Fruit fly (Drosophila melanogaster) whole organism, embryonic: ENCODE data around the gene Pak.

Experiments
- Antp ChIP-seq: fragments of 200-800 bp; sonication (Bioruptor generic); optimal IDR thresholded peaks from 3 replicates; lab custom pipeline; 2016; ENCODE audit warnings: missing biosample characterization, missing genetic modification characterization
- Atf-2 ChIP-seq: fragments of 200-800 bp; sonication (Bioruptor generic); optimal IDR thresholded peaks from 2 replicates; lab custom pipeline; 2016; ENCODE audit warnings: missing biosample characterization, missing genetic modification characterization
- Atf6 ChIP-seq: fragments of 200-800 bp; sonication (Bioruptor generic); IDR thresholded peaks from 2 replicates; pipeline ENCODE4 v1.3.6; 2022; ENCODE audit warnings: missing biosample characterization, missing genetic modification characterization
- CG10654 ChIP-seq: fragments of 200-800 bp; sonication (Bioruptor generic); optimal IDR thresholded peaks from 2 replicates; lab custom pipeline; 2016; ENCODE audit warnings: missing biosample characterization, missing genetic modification characterization
- CG12236 ChIP-seq: fragments of 200-800 bp; sonication (Bioruptor generic); optimal IDR thresholded peaks from 2 replicates; lab custom pipeline; 2016; ENCODE audit warnings: missing biosample characterization, missing genetic modification characterization
- CG1233 ChIP-seq: fragments of 200-800 bp; sonication (Bioruptor generic); optimal IDR thresholded peaks from 4 replicates; lab custom pipeline; 2018; ENCODE audit warnings: missing biosample characterization, mild to moderate bottlenecking, missing genetic modification characterization
- CG13123 ChIP-seq: fragments of 200-800 bp; sonication (Bioruptor generic); optimal IDR thresholded peaks from 2 replicates; lab custom pipeline; 2016; ENCODE audit warnings: missing biosample characterization, missing genetic modification characterization
- CG14050 ChIP-seq: fragments of 200-800 bp; sonication (Bioruptor generic); IDR thresholded peaks from 3 replicates; pipeline ENCODE4 v1.3.6; 2022; ENCODE audit warnings: missing biosample characterization, missing genetic modification characterization
- CG16813 ChIP-seq: fragments of 200-800 bp; sonication (Bioruptor generic); IDR thresholded peaks from 3 replicates; pipeline ENCODE4 v1.3.6; 2022; ENCODE audit warnings: missing biosample characterization, missing genetic modification characterization; ENCODE audit not compliant: partially characterized antibody
- CG17328 ChIP-seq: fragments of 200-800 bp; sonication (Bioruptor generic); IDR thresholded peaks from 2 replicates; pipeline ENCODE4 v1.3.6; 2022; ENCODE audit warnings: missing biosample characterization, missing genetic modification characterization
- CG17568 ChIP-seq: fragments of 200-800 bp; sonication (Bioruptor generic); optimal IDR thresholded peaks from 2 replicates; lab custom pipeline; 2018; ENCODE audit warnings: missing biosample characterization, mild to moderate bottlenecking, missing genetic modification characterization, moderate library complexity
- CG17612 ChIP-seq: fragments of 200-800 bp; sonication (Bioruptor generic); IDR thresholded peaks from 2 replicates; pipeline ENCODE4 v1.3.6; 2022; ENCODE audit warnings: missing biosample characterization, missing genetic modification characterization
- CG2116 ChIP-seq: fragments of 200-800 bp; sonication (Bioruptor generic); optimal IDR thresholded peaks from 3 replicates; lab custom pipeline; 2018; ENCODE audit warnings: missing biosample characterization, mild to moderate bottlenecking, missing genetic modification characterization
- CG2875 ChIP-seq: fragments of 200-800 bp; sonication (Bioruptor generic); optimal IDR thresholded peaks from 2 replicates; lab custom pipeline; 2017; ENCODE audit warnings: missing biosample characterization, mild to moderate bottlenecking, missing genetic modification characterization, missing genetic modification reagents
- CG3847 ChIP-seq: fragments of 200-800 bp; sonication (Bioruptor generic); IDR thresholded peaks from 2 replicates; pipeline ENCODE4 v1.3.6; 2022; ENCODE audit warnings: missing biosample characterization, missing genetic modification characterization
- CG42726 ChIP-seq: fragments of 200-800 bp; sonication (Bioruptor generic); IDR thresholded peaks from 2 replicates; pipeline ENCODE4 v1.3.6; 2022; ENCODE audit warnings: missing biosample characterization, missing genetic modification characterization; ENCODE audit not compliant: partially characterized antibody
- CG4854 ChIP-seq: fragments of 200-800 bp; sonication (Bioruptor generic); optimal IDR thresholded peaks from 2 replicates; lab custom pipeline; 2016; ENCODE audit warnings: missing biosample characterization, missing genetic modification characterization, inconsistent platforms
- CG8359 ChIP-seq: fragments of 200-800 bp; sonication (Bioruptor generic); optimal IDR thresholded peaks from 2 replicates; lab custom pipeline; 2017; ENCODE audit warnings: missing biosample characterization, mild to moderate bottlenecking, missing genetic modification characterization, borderline replicate concordance
- CkIIα-i1 ChIP-seq: fragments of 200-800 bp; sonication (Bioruptor generic); IDR thresholded peaks from 2 replicates; pipeline ENCODE4 v1.3.6; 2022; ENCODE audit warnings: missing biosample characterization, missing genetic modification characterization
- CoRest ChIP-seq: fragments of 200-800 bp; sonication (Bioruptor generic); optimal IDR thresholded peaks from 3 replicates; lab custom pipeline; 2018; ENCODE audit warnings: missing biosample characterization, mild to moderate bottlenecking, missing genetic modification characterization, moderate library complexity
- Dad ChIP-seq: fragments of 200-800 bp; sonication (Bioruptor generic); optimal IDR thresholded peaks from 3 replicates; lab custom pipeline; 2016; ENCODE audit warnings: missing biosample characterization, missing genetic modification characterization
- Dip3 ChIP-seq: fragments of 200-800 bp; sonication (Bioruptor generic); optimal IDR thresholded peaks from 3 replicates; lab custom pipeline; 2016; ENCODE audit warnings: missing biosample characterization, missing genetic modification characterization
- Eip74EF ChIP-seq, 2 experiments: fragments of 200-800 bp in 1 of 2; fragments of >200 bp in 1 of 2; sonication (Bioruptor generic) in 1 of 2; optimal IDR thresholded peaks; 2 replicates each; lab custom pipeline; 2017 to 2019; ENCODE audit warnings: missing biosample characterization in 2 of 2, missing genetic modification characterization in 2 of 2, mild to moderate bottlenecking in 1 of 2, moderate library complexity in 1 of 2
- Ets65A ChIP-seq: fragments of 200-800 bp; sonication (Bioruptor generic); peaks from one replicate; lab custom pipeline; 2016; ENCODE audit warnings: missing biosample characterization, missing genetic modification characterization
- Gug ChIP-seq: fragments of 200-800 bp; sonication (Bioruptor generic); IDR thresholded peaks from 4 replicates; pipeline ENCODE4 v1.3.6; 2022; ENCODE audit warnings: missing biosample characterization, missing genetic modification characterization
- HHEX ChIP-seq: fragments of 200-800 bp; sonication (Bioruptor generic); optimal IDR thresholded peaks from 3 replicates; lab custom pipeline; 2017; ENCODE audit warnings: missing biosample characterization, mild to moderate bottlenecking, missing genetic modification characterization, missing genetic modification reagents
- Mad ChIP-seq: fragments of 200-800 bp; sonication (Bioruptor generic); optimal IDR thresholded peaks from 2 replicates; lab custom pipeline; 2016; ENCODE audit warnings: missing biosample characterization, missing genetic modification characterization
- Mes4 ChIP-seq: fragments of 200-800 bp; sonication (Bioruptor generic); optimal IDR thresholded peaks from 2 replicates; lab custom pipeline; 2016; ENCODE audit warnings: missing biosample characterization, missing genetic modification characterization
- Mrtf ChIP-seq: fragments of 200-800 bp; sonication (Bioruptor generic); IDR thresholded peaks from 3 replicates; pipeline ENCODE4 v1.3.6; 2022; ENCODE audit warnings: missing biosample characterization, missing genetic modification characterization
- Pdp1 ChIP-seq, 2 experiments: fragments of 200-800 bp; sonication (Bioruptor generic); optimal IDR thresholded peaks; 3 replicates each; lab custom pipeline; 2016; ENCODE audit warnings: missing biosample characterization in 2 of 2, missing genetic modification characterization in 2 of 2, mild to moderate bottlenecking in 1 of 2, moderate library complexity in 1 of 2
- Ravus ChIP-seq: fragments of 200-800 bp; sonication (Bioruptor generic); IDR thresholded peaks from 2 replicates; pipeline ENCODE4 v1.3.6; 2022; ENCODE audit warnings: missing biosample characterization, missing genetic modification characterization
- Rfx ChIP-seq: fragments of 200-800 bp; sonication (Bioruptor generic); IDR thresholded peaks from 2 replicates; pipeline ENCODE4 v1.3.6; 2022; ENCODE audit warnings: missing biosample characterization, missing genetic modification characterization
- Sox102F ChIP-seq: fragments of 200-800 bp; sonication (Bioruptor generic); optimal IDR thresholded peaks from 2 replicates; lab custom pipeline; 2018; ENCODE audit warnings: missing biosample characterization, mild to moderate bottlenecking, missing genetic modification characterization, moderate library complexity
- Spps ChIP-seq: fragments of 200-800 bp; sonication (Bioruptor generic); optimal IDR thresholded peaks from 2 replicates; lab custom pipeline; 2018; ENCODE audit warnings: missing biosample characterization, mild to moderate bottlenecking, missing genetic modification characterization
- Ssrp ChIP-seq: fragments of 200-800 bp; sonication (Bioruptor generic); optimal IDR thresholded peaks from 2 replicates; lab custom pipeline; 2018; ENCODE audit warnings: missing biosample characterization, mild to moderate bottlenecking, missing genetic modification characterization, moderate library complexity
- Taf1 ChIP-seq: fragments of 200-800 bp; sonication (Bioruptor generic); IDR thresholded peaks from 2 replicates; pipeline ENCODE4 v1.3.6; 2022; ENCODE audit warnings: missing biosample characterization, missing genetic modification characterization
- Tbp ChIP-seq: fragments of >200 bp; optimal IDR thresholded peaks from 2 replicates; lab custom pipeline; 2018; ENCODE audit warnings: missing biosample characterization, missing genetic modification characterization
- bigmax ChIP-seq: fragments of 200-800 bp; sonication (Bioruptor generic); optimal IDR thresholded peaks from 2 replicates; lab custom pipeline; 2018; ENCODE audit warnings: missing biosample characterization, mild to moderate bottlenecking, missing genetic modification characterization
- bowl ChIP-seq: fragments of 200-800 bp; sonication (Bioruptor generic); IDR thresholded peaks from 2 replicates; pipeline ENCODE4 v1.3.6; 2022; ENCODE audit warnings: missing biosample characterization, missing genetic modification characterization
- da ChIP-seq: fragments of 200-800 bp; sonication (Bioruptor generic); optimal IDR thresholded peaks from 2 replicates; lab custom pipeline; 2016; ENCODE audit warnings: missing biosample characterization, missing genetic modification characterization
- danr ChIP-seq: fragments of 200-800 bp; sonication (Bioruptor generic); IDR thresholded peaks from 2 replicates; pipeline ENCODE4 v1.3.6; 2022; ENCODE audit warnings: missing biosample characterization, missing genetic modification characterization
- ems ChIP-seq: fragments of 200-800 bp; sonication (Bioruptor generic); optimal IDR thresholded peaks from 3 replicates; lab custom pipeline; 2016; ENCODE audit warnings: missing biosample characterization, missing genetic modification characterization
- ewg ChIP-seq: fragments of 200-800 bp; sonication (Bioruptor generic); optimal IDR thresholded peaks from 3 replicates; lab custom pipeline; 2017; ENCODE audit warnings: mild to moderate bottlenecking, missing biosample characterization, missing genetic modification reagents, missing genetic modification characterization
- fd102C ChIP-seq: fragments of 200-800 bp; sonication (Bioruptor generic); optimal IDR thresholded peaks from 2 replicates; lab custom pipeline; 2018; ENCODE audit warnings: missing biosample characterization, mild to moderate bottlenecking, missing genetic modification characterization, moderate library complexity
- fru ChIP-seq: fragments of >200 bp; optimal IDR thresholded peaks from 2 replicates; lab custom pipeline; 2017
- grau ChIP-seq: fragments of 200-800 bp; optimal IDR thresholded peaks from 3 replicates; lab custom pipeline; 2019; ENCODE audit warnings: missing biosample characterization, mild to moderate bottlenecking, missing genetic modification characterization, moderate library complexity
- onecut ChIP-seq: fragments of 200-800 bp; sonication (Bioruptor generic); IDR thresholded peaks from 2 replicates; pipeline ENCODE4 v1.3.6; 2022; ENCODE audit warnings: missing biosample characterization, missing genetic modification characterization
- sens-2 ChIP-seq: fragments of 200-800 bp; sonication (Bioruptor generic); IDR thresholded peaks from 2 replicates; pipeline ENCODE4 v1.3.6; 2022; ENCODE audit warnings: missing biosample characterization, missing genetic modification characterization
- sima ChIP-seq: fragments of 200-800 bp; sonication (Bioruptor generic); optimal IDR thresholded peaks from 2 replicates; lab custom pipeline; 2016; ENCODE audit warnings: missing biosample characterization, missing genetic modification characterization
- tio ChIP-seq: fragments of 200-800 bp; sonication (Bioruptor generic); optimal IDR thresholded peaks from 2 replicates; lab custom pipeline; 2017; ENCODE audit warnings: missing biosample characterization, missing genetic modification characterization, inconsistent platforms
- tll ChIP-seq, 2 experiments: fragments of 200-800 bp in 1 of 2; fragments of >200 bp in 1 of 2; sonication (Bioruptor generic) in 1 of 2; optimal IDR thresholded peaks; 2 replicates each; lab custom pipeline; 2017 to 2019; ENCODE audit warnings: missing biosample characterization in 2 of 2, missing genetic modification characterization in 2 of 2, mild to moderate bottlenecking in 1 of 2, moderate library complexity in 1 of 2
- vnd ChIP-seq: fragments of 200-800 bp; sonication (Bioruptor generic); IDR thresholded peaks from 3 replicates; pipeline ENCODE4 v1.3.6; 2022; ENCODE audit warnings: missing biosample characterization, missing genetic modification characterization; ENCODE audit not compliant: partially characterized antibody

Gene Pak

dm6 chr3R:6380129-6380528, 29.4 kb downstream of the Pak start, which contains the start of the genes CG1024 and TfIIFalpha (continued):
- TF ChIP-seq Eip74EF (GFP tag; optimal IDR thresholded peaks at IDR 0.05; lab: Kevin White, UChicago) (no peak), Taf1 (GFP tag; lab: Robert Waterston, UW) (no peak), Antp (GFP tag; lab: Kevin White, UChicago) (no peak), CG17612 (no peak), Ravus (GFP tag; lab: Robert Waterston, UW) (no peak), Pdp1 (GFP tag; optimal IDR thresholded peaks at IDR 0.05; lab: Kevin White, UChicago) (no peak), fru (lab: Kevin White, UChicago) (no peak), da (GFP tag; lab: Kevin White, UChicago) (no peak), onecut (no peak), CG2116 (GFP tag; lab: Kevin White, UChicago) (peak; percentile 90), fd102C (GFP tag; lab: Kevin White, UChicago) (no peak), ewg (GFP tag; lab: Kevin White, UChicago) (no peak), bigmax (GFP tag; lab: Kevin White, UChicago) (no peak), CG12236 (GFP tag; lab: Kevin White, UChicago) (no peak), CG2875 (GFP tag; lab: Kevin White, UChicago) (no peak), sima (no peak), tll (GFP tag; optimal IDR thresholded peaks at IDR 0.05; lab: Kevin White, UChicago) (no peak), Rfx (GFP tag; lab: Robert Waterston, UW) (no peak), CG17328 (GFP tag; lab: Robert Waterston, UW) (no peak), HHEX (GFP tag; lab: Kevin White, UChicago) (no peak), CG4854 (GFP tag; lab: Kevin White, UChicago) (no peak), CG17568 (GFP tag; lab: Kevin White, UChicago) (no peak), CG1233 (no peak), Atf-2 (GFP tag; lab: Kevin White, UChicago) (no peak), Ets65A (no peak), grau (tag; lab: Kevin White, UChicago) (peak; percentile 14), danr (GFP tag; lab: Robert Waterston, UW) (no peak), Tbp (GFP tag; lab: Kevin White, UChicago) (no peak), ems (no peak), Sox102F (GFP tag; lab: Kevin White, UChicago) (no peak), Dip3 (GFP tag; lab: Kevin White, UChicago) (no peak), CG8359 (GFP tag; lab: Kevin White, UChicago) (no peak), tio (GFP tag; lab: Kevin White, UChicago) (no peak), Ssrp (tag; lab: Kevin White, UChicago) (no peak), CG3847 (GFP tag; lab: Robert Waterston, UW) (no peak), Mad (GFP tag; lab: Kevin White, UChicago) (no peak), Mes4 (GFP tag; lab: Kevin White, UChicago) (no peak), Dad (no peak), CG10654 (GFP tag; lab: Kevin White, UChicago) (no peak), vnd (peak; percentile 84), Mrtf (GFP tag; lab: Robert Waterston, UW) (no peak), Spps (tag; lab: Kevin White, UChicago) (no peak), sens-2 (GFP tag; lab: Robert Waterston, UW) (no peak), CG16813 (peak; percentile 86), CkIIα-i1 (GFP tag; lab: Robert Waterston, UW) (no peak), Gug (GFP tag; lab: Robert Waterston, UW) (no peak), CoRest (tag; lab: Kevin White, UChicago) (peak; percentile 24), CG42726 (GFP tag; lab: Robert Waterston, UW) (peak; percentile 4; the same call in 1 of the 2 replicates), CG13123 (GFP tag; lab: Kevin White, UChicago) (no peak), bowl (no peak), Atf6 (0 out of 2 replicates have a peak, but pooled peaks have one; percentile 9), CG14050 (GFP tag; lab: Robert Waterston, UW) (no peak)
